Fruit fly (Drosophila melanogaster) whole organism, embryonic: ENCODE results near the gene Eig71Ek.
A peak's percentile ranks its signal among the peaks of the same experiment; 100 is the strongest.

ENCODE experiments used
- Atf-2 ChIP-seq: fragments of 200-800 bp; sonication (Bioruptor generic); optimal IDR thresholded peaks from 2 replicates; lab custom pipeline; 2016; ENCODE audit warnings: missing biosample characterization, missing genetic modification characterization
- B-H1 ChIP-seq: fragments of 200-800 bp; sonication (Bioruptor generic); IDR thresholded peaks from 3 replicates; pipeline ENCODE4 v1.3.6; 2022; ENCODE audit warnings: missing biosample characterization, missing genetic modification characterization
- B-H2 ChIP-seq: fragments of 200-800 bp; sonication (Bioruptor generic); optimal IDR thresholded peaks from 2 replicates; lab custom pipeline; 2018; ENCODE audit warnings: missing biosample characterization, mild to moderate bottlenecking, missing genetic modification characterization
- CG10654 ChIP-seq: fragments of 200-800 bp; sonication (Bioruptor generic); optimal IDR thresholded peaks from 2 replicates; lab custom pipeline; 2016; ENCODE audit warnings: missing biosample characterization, missing genetic modification characterization
- CG12769 ChIP-seq: fragments of 200-800 bp; sonication (Bioruptor generic); optimal IDR thresholded peaks from 2 replicates; lab custom pipeline; 2019; ENCODE audit warnings: missing biosample characterization, mild to moderate bottlenecking, missing genetic modification characterization, moderate library complexity
- CG15601 ChIP-seq: fragments of 200-800 bp; sonication (Bioruptor generic); optimal IDR thresholded peaks from 3 replicates; lab custom pipeline; 2019; ENCODE audit warnings: missing biosample characterization, mild to moderate bottlenecking, missing genetic modification characterization, moderate library complexity
- CG1792 ChIP-seq: fragments of 200-800 bp; sonication (Bioruptor generic); optimal IDR thresholded peaks from 2 replicates; lab custom pipeline; 2016; ENCODE audit warnings: missing biosample characterization, missing genetic modification characterization
- CG18619 ChIP-seq: fragments of 200-800 bp; sonication (Bioruptor generic); optimal IDR thresholded peaks from 3 replicates; lab custom pipeline; 2017; ENCODE audit warnings: missing biosample characterization, mild to moderate bottlenecking, missing genetic modification characterization
- CG32532 ChIP-seq: fragments of 200-800 bp; sonication (Bioruptor generic); IDR thresholded peaks from 2 replicates; pipeline ENCODE4 v1.3.6; 2022; ENCODE audit warnings: missing biosample characterization, missing genetic modification characterization
- CG34422 ChIP-seq: fragments of 200-800 bp; sonication (Bioruptor generic); IDR thresholded peaks from 3 replicates; pipeline ENCODE4 v1.3.6; 2022; ENCODE audit warnings: missing biosample characterization, missing genetic modification characterization
- CG6854 ChIP-seq: fragments of 200-800 bp; sonication (Bioruptor generic); optimal IDR thresholded peaks from 3 replicates; lab custom pipeline; 2017; ENCODE audit warnings: missing biosample characterization, mild to moderate bottlenecking, missing genetic modification characterization
- CG7786 ChIP-seq: fragments of 200-800 bp; sonication (Bioruptor generic); optimal IDR thresholded peaks from 2 replicates; lab custom pipeline; 2016; ENCODE audit warnings: missing biosample characterization, missing genetic modification characterization
- CG7963 ChIP-seq: fragments of 200-800 bp; sonication (Bioruptor generic); IDR thresholded peaks from 3 replicates; pipeline ENCODE4 v1.3.6; 2022; ENCODE audit warnings: missing biosample characterization, missing genetic modification characterization; ENCODE audit not compliant: partially characterized antibody
- CG8388 ChIP-seq: fragments of 200-800 bp; sonication (Bioruptor generic); optimal IDR thresholded peaks from 2 replicates; lab custom pipeline; 2019; ENCODE audit warnings: missing biosample characterization, mild to moderate bottlenecking, missing genetic modification characterization, moderate library complexity
- Dek ChIP-seq: fragments of 200-800 bp; sonication (Bioruptor generic); optimal IDR thresholded peaks from 3 replicates; lab custom pipeline; 2019; ENCODE audit warnings: missing biosample characterization, mild to moderate bottlenecking, missing genetic modification characterization, moderate library complexity
- Dll ChIP-seq: fragments of 200-800 bp; sonication (Bioruptor generic); IDR thresholded peaks from 4 replicates; pipeline ENCODE4 v1.3.6; 2022; ENCODE audit warnings: missing biosample characterization, missing genetic modification characterization; ENCODE audit not compliant: partially characterized antibody
- HLH4C ChIP-seq: fragments of 200-800 bp; sonication (Bioruptor generic); IDR thresholded peaks from 3 replicates; pipeline ENCODE4 v1.3.6; 2022; ENCODE audit warnings: missing biosample characterization, missing genetic modification characterization; ENCODE audit not compliant: partially characterized antibody
- Hr78 ChIP-seq, 2 experiments: fragments of 200-800 bp in 1 of 2; fragments of >200 bp in 1 of 2; sonication (Bioruptor generic) in 1 of 2; optimal IDR thresholded peaks; 2 replicates each; lab custom pipeline; 2017 to 2019; ENCODE audit warnings: missing biosample characterization in 2 of 2, missing genetic modification characterization in 2 of 2, mild to moderate bottlenecking in 1 of 2, moderate library complexity in 1 of 2
- Pdp1 ChIP-seq, 2 experiments: fragments of 200-800 bp; sonication (Bioruptor generic); optimal IDR thresholded peaks; 3 replicates each; lab custom pipeline; 2016; ENCODE audit warnings: missing biosample characterization in 2 of 2, missing genetic modification characterization in 2 of 2, mild to moderate bottlenecking in 1 of 2, moderate library complexity in 1 of 2
- Trl ChIP-seq, 3 experiments: fragments of >200 bp in 2 of 3; fragments of 200-800 bp in 1 of 3; sonication (Bioruptor generic) in 1 of 3; optimal IDR thresholded peaks; 2 replicates in 1 of 3; 3 replicates in 2 of 3; lab custom pipeline; 2016 to 2017; ENCODE audit warnings: missing biosample characterization in 1 of 3, missing genetic modification characterization in 1 of 3
- ara ChIP-seq: fragments of 200-800 bp; sonication (Bioruptor generic); IDR thresholded peaks from 2 replicates; pipeline ENCODE4 v1.3.6; 2022; ENCODE audit warnings: missing biosample characterization, missing genetic modification characterization
- ash1 ChIP-seq: fragments of 200-800 bp; sonication (Bioruptor generic); optimal IDR thresholded peaks from 2 replicates; lab custom pipeline; 2018; ENCODE audit warnings: missing biosample characterization, mild to moderate bottlenecking, missing genetic modification characterization
- cg ChIP-seq: fragments of 200-800 bp; sonication (Bioruptor generic); optimal IDR thresholded peaks from 3 replicates; lab custom pipeline; 2019; ENCODE audit warnings: missing biosample characterization, mild to moderate bottlenecking, missing genetic modification characterization, moderate library complexity
- chinmo ChIP-seq: fragments of 200-800 bp; sonication (Bioruptor generic); IDR thresholded peaks from 4 replicates; pipeline ENCODE4 v1.3.6; 2022; ENCODE audit warnings: missing biosample characterization, missing genetic modification characterization; ENCODE audit not compliant: partially characterized antibody
- ci ChIP-seq: fragments of 200-800 bp; sonication (Bioruptor generic); IDR thresholded peaks from 3 replicates; pipeline ENCODE4 v1.3.6; 2022; ENCODE audit warnings: missing biosample characterization, missing genetic modification characterization
- da ChIP-seq: fragments of 200-800 bp; sonication (Bioruptor generic); optimal IDR thresholded peaks from 2 replicates; lab custom pipeline; 2016; ENCODE audit warnings: missing biosample characterization, missing genetic modification characterization
- dmrt99B ChIP-seq: fragments of 200-800 bp; sonication (Bioruptor generic); optimal IDR thresholded peaks from 2 replicates; lab custom pipeline; 2018; ENCODE audit warnings: missing biosample characterization, mild to moderate bottlenecking, missing genetic modification characterization, moderate library complexity
- ftz-f1 ChIP-seq: fragments of 200-800 bp; sonication (Bioruptor generic); optimal IDR thresholded peaks from 2 replicates; lab custom pipeline; 2016; ENCODE audit warnings: missing biosample characterization, missing genetic modification characterization
- her ChIP-seq: fragments of 200-800 bp; sonication (Bioruptor generic); optimal IDR thresholded peaks from 2 replicates; lab custom pipeline; 2016; ENCODE audit warnings: missing biosample characterization, missing genetic modification characterization
- inv ChIP-seq: fragments of 200-800 bp; sonication (Bioruptor generic); IDR thresholded peaks from 2 replicates; pipeline ENCODE4 v1.3.6; 2022; ENCODE audit warnings: missing biosample characterization, missing genetic modification characterization; ENCODE audit not compliant: partially characterized antibody
- knrl ChIP-seq: fragments of 200-800 bp; sonication (Bioruptor generic); IDR thresholded peaks from 3 replicates; pipeline ENCODE4 v1.3.6; 2022; ENCODE audit warnings: missing biosample characterization, missing genetic modification characterization; ENCODE audit not compliant: partially characterized antibody
- mld ChIP-seq: fragments of 200-800 bp; sonication (Bioruptor generic); IDR thresholded peaks from 3 replicates; pipeline ENCODE4 v1.3.6; 2022; ENCODE audit warnings: missing biosample characterization, missing genetic modification characterization; ENCODE audit not compliant: partially characterized antibody
- oc ChIP-seq: fragments of 200-800 bp; sonication (Bioruptor generic); optimal IDR thresholded peaks from 2 replicates; lab custom pipeline; 2018; ENCODE audit warnings: missing biosample characterization, mild to moderate bottlenecking, missing genetic modification characterization, moderate library complexity
- psq ChIP-seq: fragments of 200-800 bp; sonication (Bioruptor generic); optimal IDR thresholded peaks from 2 replicates; lab custom pipeline; 2017; ENCODE audit warnings: missing biosample characterization, missing genetic modification characterization
- repo ChIP-seq: fragments of 200-800 bp; sonication (Bioruptor generic); optimal IDR thresholded peaks from 2 replicates; lab custom pipeline; 2016; ENCODE audit warnings: missing biosample characterization, missing genetic modification characterization
- sens ChIP-seq: fragments of 200-800 bp; sonication (Bioruptor generic); peaks from one replicate; lab custom pipeline; 2016; ENCODE audit warnings: missing biosample characterization, missing genetic modification characterization
- shn ChIP-seq: fragments of 200-800 bp; sonication (Bioruptor generic); optimal IDR thresholded peaks from 3 replicates; lab custom pipeline; 2016; ENCODE audit warnings: missing biosample characterization, missing genetic modification characterization
- so ChIP-seq: fragments of 200-800 bp; sonication (Bioruptor generic); IDR thresholded peaks from 3 replicates; pipeline ENCODE4 v1.3.6; 2022; ENCODE audit warnings: missing biosample characterization, missing genetic modification characterization
- sqz ChIP-seq: fragments of 200-800 bp; sonication (Bioruptor generic); optimal IDR thresholded peaks from 3 replicates; lab custom pipeline; 2018; ENCODE audit warnings: missing biosample characterization, mild to moderate bottlenecking, missing genetic modification characterization
- stc ChIP-seq: fragments of 200-800 bp; sonication (Bioruptor generic); IDR thresholded peaks from 2 replicates; pipeline ENCODE4 v1.3.6; 2022; ENCODE audit warnings: missing biosample characterization, missing genetic modification characterization
- unpg ChIP-seq: fragments of 200-800 bp; sonication (Bioruptor generic); optimal IDR thresholded peaks from 3 replicates; lab custom pipeline; 2018; ENCODE audit warnings: missing biosample characterization, mild to moderate bottlenecking, missing genetic modification characterization, moderate library complexity
- vfl ChIP-seq: fragments of 200-800 bp; sonication (Bioruptor generic); optimal IDR thresholded peaks from 2 replicates; lab custom pipeline; 2016; ENCODE audit warnings: missing biosample characterization, missing genetic modification characterization

Eig71Ek gene

DNA sequence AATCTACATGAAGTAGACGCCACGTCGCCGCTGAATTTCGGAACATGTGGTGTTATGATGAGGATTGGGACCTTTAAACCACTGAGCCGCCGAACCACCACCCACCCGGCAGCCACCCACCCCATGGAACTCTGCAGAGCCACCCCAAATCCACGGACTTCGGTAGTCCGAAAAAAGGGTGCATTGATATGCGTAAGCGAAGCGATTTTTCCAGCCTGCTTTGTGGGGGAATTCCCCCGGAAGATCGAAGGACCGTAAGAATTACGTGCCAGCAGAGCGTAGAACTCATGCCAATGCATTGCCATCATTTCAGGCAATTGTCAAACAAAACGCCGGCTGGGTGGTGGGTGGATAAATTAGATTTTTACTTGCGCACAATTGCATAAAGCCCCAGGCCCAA lies 17.2 kb downstream of the Eig71Ek start (continued):
- no peak for TF ChIP-seq CG1792 (GFP tag; lab: Kevin White, UChicago)
- TF ChIP-seq mld = peak; percentile 79; the same call in 2 of the 3 replicates
- TF ChIP-seq B-H2 (GFP tag; lab: Kevin White, UChicago) = no peak
- 0 out of 4 replicates have a peak, but pooled peaks have one; percentile 33 for TF ChIP-seq Dll
- no peak for TF ChIP-seq cg (GFP tag; lab: Kevin White, UChicago)
- TF ChIP-seq CG7963 (GFP tag; lab: Robert Waterston, UW) = peak; percentile 69; the same call in 2 of the 3 replicates

DNA sequence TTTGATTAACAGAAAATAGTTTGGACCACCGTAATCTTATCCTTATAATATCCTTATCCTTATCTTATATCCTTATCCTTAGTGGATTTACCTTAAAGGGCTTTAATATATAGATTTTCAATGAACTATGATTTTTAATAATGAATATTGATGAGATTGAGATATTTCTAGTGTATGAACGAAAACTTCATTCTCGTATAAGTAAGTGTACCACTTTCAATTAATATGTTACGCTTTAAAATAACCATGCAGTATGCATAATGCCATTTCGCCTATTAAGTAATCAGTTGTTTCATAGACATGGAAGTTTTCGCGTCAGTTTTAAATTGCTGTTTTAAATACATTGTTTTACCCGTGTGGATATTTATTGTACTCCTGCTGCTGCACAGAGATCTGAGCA lies 18.4 kb downstream of the Eig71Ek start, which contains the start of gene CG7304:
CG7304 (plus strand) TSS at position 301 of the 400 bp plus-strand sequence.
- TF ChIP-seq chinmo = no peak
- TF ChIP-seq CG32532 (GFP tag; lab: Robert Waterston, UW) = no peak
- no peak for TF ChIP-seq Dek
- TF ChIP-seq unpg (GFP tag; lab: Kevin White, UChicago) = no peak
- no peak for TF ChIP-seq CG15601 (tag; lab: Kevin White, UChicago)
- no peak for TF ChIP-seq B-H1 (GFP tag; lab: Robert Waterston, UW)
- no peak for TF ChIP-seq shn (GFP tag; lab: Kevin White, UChicago)
- no peak for TF ChIP-seq her
- TF ChIP-seq vfl (GFP tag; lab: Kevin White, UChicago) = no peak
- no peak for TF ChIP-seq CG6854 (GFP tag; lab: Kevin White, UChicago)
- TF ChIP-seq CG18619 (GFP tag; lab: Kevin White, UChicago) = no peak
- TF ChIP-seq sqz (GFP tag; lab: Kevin White, UChicago) = no peak
- TF ChIP-seq CG8388 = no peak
- no peak for TF ChIP-seq repo (GFP tag; lab: Kevin White, UChicago)

DNA sequence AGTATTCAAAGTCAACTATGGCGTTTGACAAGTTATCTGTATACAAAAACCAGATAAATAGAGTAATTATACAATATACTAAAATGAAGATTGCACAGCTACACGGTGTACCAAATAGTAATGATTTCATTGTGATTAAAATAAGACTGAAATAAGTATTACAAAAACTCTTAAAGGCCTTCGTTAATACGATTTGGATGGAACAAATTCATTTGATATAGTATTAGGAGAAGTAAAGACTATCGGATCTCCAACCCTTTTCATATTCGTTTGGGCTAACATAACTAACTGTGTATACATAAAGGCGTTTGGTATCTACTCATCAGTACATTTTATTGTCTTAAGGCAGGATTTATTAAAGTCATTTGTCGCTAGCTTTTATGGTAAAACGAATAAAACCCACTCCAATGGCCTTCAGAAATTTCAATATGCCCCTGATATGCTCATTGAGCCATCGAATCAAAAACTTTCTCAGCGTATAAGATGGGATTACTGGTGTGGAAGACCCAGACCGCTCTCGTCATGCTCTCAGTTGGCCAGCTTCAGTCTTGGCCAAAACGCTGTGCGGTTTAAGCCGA lies 22.4 kb downstream of the Eig71Ek start, which contains the start of the genes CG7579 and Pgant8:
CG7579 (minus strand) TSS at position 101 of the 578 bp plus-strand sequence.
Pgant8 (plus strand) TSS at position 528 of the 578 bp plus-strand sequence.
- peak; percentile 67 for TF ChIP-seq oc (tag; lab: Kevin White, UChicago)
- no peak for TF ChIP-seq Atf-2 (GFP tag; lab: Kevin White, UChicago)

DNA sequence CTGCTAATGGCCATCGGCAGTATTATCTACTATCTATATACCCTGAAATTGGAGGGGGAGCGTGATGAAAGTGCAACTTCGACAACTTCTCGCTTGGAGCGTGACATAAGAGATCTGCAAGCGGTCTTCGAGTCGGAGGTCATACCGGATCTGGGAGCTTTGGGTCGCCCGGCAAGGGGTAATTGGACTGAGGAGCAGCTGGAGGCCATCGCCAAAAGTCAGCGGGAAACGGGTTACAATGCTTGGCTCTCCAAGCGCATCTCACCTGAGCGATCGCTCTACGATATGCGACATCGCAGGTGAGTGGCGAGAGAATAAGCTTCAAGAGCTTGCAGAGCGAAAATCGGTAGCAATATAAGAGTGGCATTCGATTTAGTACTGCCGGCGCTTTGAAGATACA lies 23.0 kb downstream of the Eig71Ek start:
- no peak for TF ChIP-seq ash1 (GFP tag; lab: Kevin White, UChicago)
- no peak for TF ChIP-seq CG10654
- TF ChIP-seq HLH4C (GFP tag; lab: Robert Waterston, UW) = no peak
- 0 out of 3 replicates have a peak, but pooled peaks have one; percentile 25 for TF ChIP-seq so (GFP tag; lab: Robert Waterston, UW)
- no peak for TF ChIP-seq psq (GFP tag; lab: Kevin White, UChicago)
- TF ChIP-seq CG34422 (GFP tag; lab: Robert Waterston, UW) = 0 out of 3 replicates have a peak, but pooled peaks have one; percentile 24
- peak; percentile 74; the same call in 1 of the 4 replicates for TF ChIP-seq chinmo
- 0 out of 3 replicates have a peak, but pooled peaks have one; percentile 29 for TF ChIP-seq knrl (GFP tag; lab: Robert Waterston, UW)
- peak; percentile 85 for TF ChIP-seq CG12769 (tag; lab: Kevin White, UChicago)
- no peak; the same call in 2 of the 3 replicates for TF ChIP-seq ci (GFP tag; lab: Robert Waterston, UW)
- peak; percentile 9 for TF ChIP-seq ftz-f1 (GFP tag; lab: Kevin White, UChicago)
- TF ChIP-seq Pdp1 (GFP tag; optimal IDR thresholded peaks at IDR 0.05; lab: Kevin White, UChicago) = peak in 1 of 2 experiments; percentile 38
- TF ChIP-seq Hr78 (GFP tag; optimal IDR thresholded peaks at IDR 0.05; lab: Kevin White, UChicago) = peak in 1 of 2 experiments; percentile 56
- no peak for TF ChIP-seq inv (GFP tag; lab: Robert Waterston, UW)
- no peak for TF ChIP-seq dmrt99B (tag; lab: Kevin White, UChicago)
- TF ChIP-seq sens (GFP tag; lab: Kevin White, UChicago) = peak; percentile 5
- TF ChIP-seq Trl (optimal IDR thresholded peaks at IDR 0.05; lab: Kevin White, UChicago) = peak; percentile 40 to 51
- no peak for TF ChIP-seq Trl (GFP tag; optimal IDR thresholded peaks at IDR 0.05; lab: Kevin White, UChicago)
- no peak for TF ChIP-seq CG7786 (GFP tag; lab: Kevin White, UChicago)
- 0 out of 2 replicates have a peak, but pooled peaks have one; percentile 14 for TF ChIP-seq stc
- peak; percentile 41; the same call in 1 of the 2 replicates for TF ChIP-seq ara
- TF ChIP-seq da (GFP tag; lab: Kevin White, UChicago) = no peak
